Fruit fly (Drosophila melanogaster) whole organism: ENCODE results near the gene CG12096.

Source experiments
- CG8478 ChIP-seq: fragments of >200 bp; optimal IDR thresholded peaks from 2 replicates; lab custom pipeline; 2018; ENCODE audit warnings: inconsistent platforms
- Dll ChIP-seq: fragments of >200 bp; optimal IDR thresholded peaks from 2 replicates; lab custom pipeline; 2017
- EcR ChIP-seq, 2 experiments: fragments of >200 bp; optimal IDR thresholded peaks; 2 replicates each; lab custom pipeline; 2017; ENCODE audit warnings: missing biosample characterization in 2 of 2, missing genetic modification characterization in 2 of 2, missing genetic modification reagents in 2 of 2
- pan ChIP-seq: fragments of >200 bp; optimal IDR thresholded peaks from 2 replicates; lab custom pipeline; 2017
- psq ChIP-seq: fragments of >200 bp; optimal IDR thresholded peaks from 2 replicates; lab custom pipeline; 2017
- usp ChIP-seq: fragments of >200 bp; optimal IDR thresholded peaks from 2 replicates; lab custom pipeline; 2017; ENCODE audit warnings: missing biosample characterization, missing genetic modification characterization, mixed read lengths

- TF ChIP-seq CG8478 (lab: Kevin White, UChicago) (no peak), EcR (GFP tag; optimal IDR thresholded peaks at IDR 0.05; lab: Kevin White, UChicago) (no peak), pan (lab: Kevin White, UChicago) (no peak), usp (GFP tag; lab: Kevin White, UChicago) (no peak), psq (lab: Kevin White, UChicago) (no peak), Dll (lab: Kevin White, UChicago) (no peak)
These were observed 22.3 kb upstream of the CG12096 start for dm6 chrX:13136939-13137697.
